Worm (Caenorhabditis elegans): ENCODE results near the gene srlf-13.

- TF ChIP-seq mdt-29 (GFP tag; IDR thresholded peaks at IDR 0.05) (no peak), lim-7 (GFP tag; IDR thresholded peaks at IDR 0.05) (no peak), nhr-25 (tag; optimal IDR thresholded peaks at IDR 0.05; ENCODE audit: borderline replicate concordance, insufficient read depth) (no peak), ama-1 (optimal IDR thresholded peaks at IDR 0.05) (no peak), nhr-11 (tag; optimal IDR thresholded peaks at IDR 0.05) (no peak), skn-1 (tag; optimal IDR thresholded peaks at IDR 0.05) (no peak), F49E8.2 (tag; optimal IDR thresholded peaks at IDR 0.05; ENCODE audit: borderline replicate concordance) (no peak), jun-1 (tag; optimal IDR thresholded peaks at IDR 0.05) (no peak), nhr-10 (tag; optimal IDR thresholded peaks at IDR 0.05) (no peak), dpl-1 (GFP tag; optimal IDR thresholded peaks at IDR 0.05) (no peak), nhr-28 (tag; optimal IDR thresholded peaks at IDR 0.05) (no peak), nhr-76 (tag; optimal IDR thresholded peaks at IDR 0.05) (no peak), zag-1 (tag; optimal IDR thresholded peaks at IDR 0.05) (no peak), nhr-48 (tag; optimal IDR thresholded peaks at IDR 0.05) (no peak)
Measured at ce11 chrIV:10891993-10892392, 4.4 kb downstream of the srlf-13 start, which contains the start of gene srlf-12.
